Fruit fly (Drosophila melanogaster): ENCODE measurements around the gene CG3108.

The CG3108 gene

dm6 chrX:5804377-5804776 is 23.0 kb upstream of the CG3108 start, which contains the start of gene Cpr5C:
Gene Cpr5C (plus strand): TSS chrX:5804677.
- TF ChIP-seq fd96Ca (GFP tag; IDR thresholded peaks at IDR 0.05) (no peak), CG14655 (GFP tag; optimal IDR thresholded peaks at IDR 0.05) (no peak), Pif1A (GFP tag; optimal IDR thresholded peaks at IDR 0.05) (no peak), Snoo (tag; optimal IDR thresholded peaks at IDR 0.05) (no peak), CG15710 (tag; optimal IDR thresholded peaks at IDR 0.05) (no peak), CG10348 (GFP tag; IDR thresholded peaks at IDR 0.05) (no peak), CG8159 (tag; optimal IDR thresholded peaks at IDR 0.05) (no peak), CG9948 (tag; optimal IDR thresholded peaks at IDR 0.05) (no peak), CG13204 (GFP tag; optimal IDR thresholded peaks at IDR 0.05) (no peak), CG17806 (tag; optimal IDR thresholded peaks at IDR 0.05) (no peak), CG4496 (GFP tag; IDR thresholded peaks at IDR 0.05) (no peak), CG32121 (GFP tag; IDR thresholded peaks at IDR 0.05) (no peak)

dm6 chrX:5800634-5801033 is 19.2 kb upstream of the CG3108 start:
- TF ChIP-seq Pif1A (GFP tag; optimal IDR thresholded peaks at IDR 0.05): no peak
- TF ChIP-seq EcR (GFP tag; optimal IDR thresholded peaks at IDR 0.05): no peak
- TF ChIP-seq fd96Ca (GFP tag; IDR thresholded peaks at IDR 0.05): no peak
- TF ChIP-seq CG17806 (tag; optimal IDR thresholded peaks at IDR 0.05): no peak
- TF ChIP-seq CG4496 (GFP tag; IDR thresholded peaks at IDR 0.05): peak; percentile 21; the same call in 1 of the 3 replicates

- TF ChIP-seq CG13204 (GFP tag; optimal IDR thresholded peaks at IDR 0.05) (no peak), CG12605 (GFP tag; IDR thresholded peaks at IDR 0.05) (no peak), CG34367 (tag; optimal IDR thresholded peaks at IDR 0.05) (no peak), CG17806 (tag; optimal IDR thresholded peaks at IDR 0.05) (no peak), gl (tag; optimal IDR thresholded peaks at IDR 0.05) (no peak), CG15710 (tag; optimal IDR thresholded peaks at IDR 0.05) (no peak), fd96Ca (GFP tag; IDR thresholded peaks at IDR 0.05) (no peak), rn (GFP tag; IDR thresholded peaks at IDR 0.05) (no peak)
Observed at dm6 chrX:5791840-5792239, 10.4 kb upstream of the CG3108 start, which contains the start of gene CG12239. Gene CG12239 (plus strand): TSS chrX:5792140.

- TF ChIP-seq CG12605 (GFP tag; IDR thresholded peaks at IDR 0.05) (no peak), rn (GFP tag; IDR thresholded peaks at IDR 0.05) (no peak), CG17806 (tag; optimal IDR thresholded peaks at IDR 0.05) (no peak)
Observed at dm6 chrX:5789187-5789586, 7.8 kb upstream of the CG3108 start, which contains the start of gene CG15767. Gene CG15767 (plus strand): TSS chrX:5789487.

- TF ChIP-seq CG34367 (tag; optimal IDR thresholded peaks at IDR 0.05) (no peak), EcR (GFP tag; optimal IDR thresholded peaks at IDR 0.05) (no peak), Ets98B (GFP tag; IDR thresholded peaks at IDR 0.05) (peak; percentile 84), CG4496 (GFP tag; IDR thresholded peaks at IDR 0.05) (peak; percentile 84), CG8301 (tag; optimal IDR thresholded peaks at IDR 0.05) (no peak), gl (tag; optimal IDR thresholded peaks at IDR 0.05) (no peak), CG32121 (GFP tag; IDR thresholded peaks at IDR 0.05) (peak; percentile 87), fd96Ca (GFP tag; IDR thresholded peaks at IDR 0.05) (peak; percentile 77), rn (GFP tag; IDR thresholded peaks at IDR 0.05) (0 out of 2 replicates have a peak, but pooled peaks have one; percentile 45), Pif1A (GFP tag; optimal IDR thresholded peaks at IDR 0.05) (peak; percentile 83), Snoo (tag; optimal IDR thresholded peaks at IDR 0.05) (no peak), D1 (tag; optimal IDR thresholded peaks at IDR 0.05) (no peak), CG9948 (tag; optimal IDR thresholded peaks at IDR 0.05) (peak; percentile 47), CG12605 (GFP tag; IDR thresholded peaks at IDR 0.05) (peak; percentile 82), CG8159 (tag; optimal IDR thresholded peaks at IDR 0.05) (no peak), Pif1B (GFP tag; optimal IDR thresholded peaks at IDR 0.05) (peak; percentile 68), CG10348 (GFP tag; IDR thresholded peaks at IDR 0.05) (0 out of 2 replicates have a peak, but pooled peaks have one; percentile 10), CG17806 (tag; optimal IDR thresholded peaks at IDR 0.05) (no peak), CG14655 (GFP tag; optimal IDR thresholded peaks at IDR 0.05) (peak; percentile 11), CG13204 (GFP tag; optimal IDR thresholded peaks at IDR 0.05) (no peak), CG15710 (tag; optimal IDR thresholded peaks at IDR 0.05) (peak; percentile 48)
Observed at dm6 chrX:5786559-5786958, 5.1 kb upstream of the CG3108 start.

- no peak for TF ChIP-seq EcR (GFP tag; optimal IDR thresholded peaks at IDR 0.05)
- TF ChIP-seq rn (GFP tag; IDR thresholded peaks at IDR 0.05): no peak
- TF ChIP-seq D1 (tag; optimal IDR thresholded peaks at IDR 0.05): no peak
- peak; percentile 56 for TF ChIP-seq Pif1A (GFP tag; optimal IDR thresholded peaks at IDR 0.05)
- TF ChIP-seq CG17806 (tag; optimal IDR thresholded peaks at IDR 0.05): no peak
- TF ChIP-seq CG14655 (GFP tag; optimal IDR thresholded peaks at IDR 0.05): peak; percentile 52
- TF ChIP-seq CG9948 (tag; optimal IDR thresholded peaks at IDR 0.05): peak; percentile 50
- TF ChIP-seq CG8301 (tag; optimal IDR thresholded peaks at IDR 0.05): peak; percentile 43
- peak; percentile 41 for TF ChIP-seq CG15710 (tag; optimal IDR thresholded peaks at IDR 0.05)
- TF ChIP-seq fd96Ca (GFP tag; IDR thresholded peaks at IDR 0.05): peak; percentile 78
- TF ChIP-seq CG12605 (GFP tag; IDR thresholded peaks at IDR 0.05): no peak
- TF ChIP-seq CG32121 (GFP tag; IDR thresholded peaks at IDR 0.05): peak; percentile 58
- peak; percentile 70 for TF ChIP-seq Snoo (tag; optimal IDR thresholded peaks at IDR 0.05)
- TF ChIP-seq CG10348 (GFP tag; IDR thresholded peaks at IDR 0.05): no peak
- peak; percentile 49 for TF ChIP-seq CG8159 (tag; optimal IDR thresholded peaks at IDR 0.05)
- peak; percentile 66 for TF ChIP-seq Pif1B (GFP tag; optimal IDR thresholded peaks at IDR 0.05)
- TF ChIP-seq gl (tag; optimal IDR thresholded peaks at IDR 0.05): no peak
- peak; percentile 65; the same call in 2 of the 3 replicates for TF ChIP-seq CG4496 (GFP tag; IDR thresholded peaks at IDR 0.05)
- peak; percentile 6 for TF ChIP-seq CG13204 (GFP tag; optimal IDR thresholded peaks at IDR 0.05)
- TF ChIP-seq Ets98B (GFP tag; IDR thresholded peaks at IDR 0.05): peak; percentile 71
- TF ChIP-seq CG34367 (tag; optimal IDR thresholded peaks at IDR 0.05): peak; percentile 40
Observed at dm6 chrX:5783260-5784040, 2.0 kb upstream of the CG3108 start.

Measured in whole organism, pupa.